Fruit fly (Drosophila melanogaster): Measurements from ENCODE around the gene CG7518.

DNA sequence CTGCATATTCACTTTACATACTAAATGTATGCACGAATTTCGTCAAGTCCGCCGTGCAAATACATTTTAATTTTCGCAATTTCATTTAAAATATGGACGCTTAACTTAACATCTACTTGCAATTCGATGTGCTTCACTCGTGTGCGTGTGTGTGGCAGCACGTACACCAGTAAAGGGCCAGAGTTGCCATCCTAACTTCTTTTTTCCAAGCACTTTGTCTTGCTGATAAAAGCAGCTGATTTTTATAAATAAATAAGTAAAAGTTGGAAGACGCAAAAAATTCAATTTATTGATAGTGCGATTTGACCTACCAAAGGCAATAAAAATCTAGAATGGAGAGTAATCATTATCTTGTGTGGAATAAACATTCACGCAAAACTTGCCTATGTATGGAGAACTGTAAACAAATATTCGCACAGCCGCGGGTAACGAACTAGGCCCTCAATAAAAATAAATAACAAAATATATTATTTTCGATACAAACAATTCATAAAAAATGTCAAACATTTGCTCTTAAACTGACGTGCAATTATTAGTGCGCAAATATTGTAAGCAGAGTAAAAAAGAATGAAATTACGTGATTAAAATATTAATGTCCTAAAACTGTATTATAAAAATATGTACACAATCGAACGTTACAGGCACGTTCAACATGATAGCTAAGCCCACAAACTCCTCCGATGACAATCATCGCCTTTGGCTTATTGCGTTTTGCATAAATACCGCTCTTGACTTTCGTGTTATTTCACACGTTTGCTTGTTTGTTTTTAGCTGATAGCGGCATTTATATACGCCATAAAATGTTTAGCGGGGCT lies 15.5 kb upstream of the CG7518 start:
- TF ChIP-seq psq (GFP tag; optimal IDR thresholded peaks at IDR 0.05) (peak; percentile 60), CrebA (GFP tag; optimal IDR thresholded peaks at IDR 0.05; ENCODE audit: borderline replicate concordance) (no peak), Jra (GFP tag; optimal IDR thresholded peaks at IDR 0.05) (no peak)
